Worm (Caenorhabditis elegans) whole organism, early embryonic: ENCODE results near the gene B0545.4.

Experiments
- B0310.2 ChIP-seq: sonication (generic microtip); optimal IDR thresholded peaks from 2 replicates; lab custom pipeline; 2016; ENCODE audit warnings: mild to moderate bottlenecking, missing genetic modification characterization, missing compliant biosample characterization
- ama-1 ChIP-seq: fragments of 150-350 bp; optimal IDR thresholded peaks from 2 replicates; lab custom pipeline; 2014
- ceh-13 ChIP-seq: fragments of 200-800 bp; sonication (Bioruptor generic); optimal IDR thresholded peaks from 2 replicates; lab custom pipeline; 2018; ENCODE audit warnings: mild to moderate bottlenecking, missing genetic modification characterization, missing compliant biosample characterization
- flt-1 ChIP-seq: fragments of 200-800 bp; sonication (Bioruptor generic); IDR thresholded peaks from 2 replicates; pipeline ENCODE4 v1.3.6; 2022; ENCODE audit warnings: missing genetic modification characterization, missing compliant biosample characterization
- hmg-4 ChIP-seq: fragments of 200-800 bp; sonication (Bioruptor generic); optimal IDR thresholded peaks from 2 replicates; lab custom pipeline; 2018; ENCODE audit warnings: mild to moderate bottlenecking, missing genetic modification characterization, missing compliant biosample characterization
- hnd-1 ChIP-seq: sonication (generic microtip); optimal IDR thresholded peaks from 2 replicates; lab custom pipeline; 2016; ENCODE audit warnings: missing genetic modification characterization, missing compliant biosample characterization
- tbx-11 ChIP-seq: fragments of 200-800 bp; sonication (Bioruptor generic); IDR thresholded peaks from 2 replicates; pipeline ENCODE4 v1.3.6; 2022; ENCODE audit warnings: missing genetic modification characterization, missing compliant biosample characterization

DNA sequence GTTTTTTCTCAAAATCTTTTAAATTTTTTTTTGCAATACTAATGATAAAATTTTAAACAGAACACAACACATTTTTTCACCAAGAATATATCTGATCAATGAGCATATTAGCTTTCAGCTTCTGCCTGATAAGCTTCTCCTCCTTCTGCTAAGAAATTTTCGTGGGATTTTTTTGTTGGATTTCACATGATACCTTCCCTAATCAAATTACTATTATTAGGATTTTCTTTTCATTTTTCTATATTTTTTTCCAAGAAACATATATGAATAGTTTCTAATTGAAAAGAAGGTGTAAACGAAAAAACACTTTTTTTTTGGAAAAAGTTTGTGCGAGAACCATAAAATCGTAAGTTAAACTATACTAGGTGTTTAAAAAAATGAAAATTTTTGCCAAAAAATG is 36.0 kb downstream of the B0545.4 start:
- TF ChIP-seq hnd-1 (tag; lab: Kevin White, UChicago) (no peak), tbx-11 (GFP tag; lab: Robert Waterston, UW) (no peak), ama-1 (lab: Kevin White, UChicago) (no peak), ceh-13 (GFP tag; lab: Kevin White, UChicago) (no peak), flt-1 (GFP tag; lab: Robert Waterston, UW) (no peak), hmg-4 (no peak), B0310.2 (no peak)
